Fruit fly (Drosophila melanogaster): ENCODE results near the gene Alms1a.
A peak's percentile ranks its signal among the peaks of the same experiment; 100 is the strongest.

The Alms1a gene

DNA sequence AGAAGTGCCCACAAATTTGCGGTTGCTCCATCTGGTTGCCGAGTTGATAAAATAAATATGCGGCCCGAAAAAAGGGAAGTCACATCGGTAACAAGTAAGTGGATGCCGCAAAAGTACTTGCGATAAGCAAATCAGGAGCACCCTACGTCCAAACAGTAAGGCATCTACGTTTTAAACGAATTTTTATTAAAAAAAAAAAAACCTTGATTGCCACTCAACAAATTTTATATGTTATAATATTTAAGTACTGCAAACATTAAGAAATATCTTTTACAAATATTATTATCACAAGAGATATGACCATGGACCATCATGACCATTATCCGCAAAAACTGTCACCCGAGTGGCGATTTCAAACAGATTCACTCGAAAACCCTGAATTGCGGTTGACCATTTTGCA lies 31.7 kb downstream of the Alms1a start:
- peak; percentile 58 for TF ChIP-seq Eip78C (GFP tag)
- TF ChIP-seq esn (GFP tag; optimal IDR thresholded peaks at IDR 0.05), result peak; percentile 26
- no peak for TF ChIP-seq Hr39 (GFP tag; optimal IDR thresholded peaks at IDR 0.05)
- TF ChIP-seq topi (GFP tag; optimal IDR thresholded peaks at IDR 0.05), result peak; percentile 7
- TF ChIP-seq CG34406 (GFP tag; optimal IDR thresholded peaks at IDR 0.05), result no peak
- TF ChIP-seq CG10631 (GFP tag; optimal IDR thresholded peaks at IDR 0.05), result no peak
- TF ChIP-seq Lpt (GFP tag; optimal IDR thresholded peaks at IDR 0.05), result no peak
- no peak for TF ChIP-seq CG10669 (GFP tag; optimal IDR thresholded peaks at IDR 0.05)
- TF ChIP-seq CG11762 (GFP tag; optimal IDR thresholded peaks at IDR 0.05; ENCODE audit: insufficient read depth), result no peak
- TF ChIP-seq CG7368 (GFP tag; optimal IDR thresholded peaks at IDR 0.05), result no peak
- TF ChIP-seq CG6808 (GFP tag; optimal IDR thresholded peaks at IDR 0.05), result no peak
- peak; percentile 15 for TF ChIP-seq Met (GFP tag; optimal IDR thresholded peaks at IDR 0.05)
- no peak for TF ChIP-seq CG32006 (GFP tag; optimal IDR thresholded peaks at IDR 0.05)
- TF ChIP-seq eg (GFP tag; IDR thresholded peaks at IDR 0.05), result no peak
- TF ChIP-seq Hr38 (GFP tag; optimal IDR thresholded peaks at IDR 0.05), result no peak
- peak; percentile 79 for TF ChIP-seq svp (GFP tag)

DNA sequence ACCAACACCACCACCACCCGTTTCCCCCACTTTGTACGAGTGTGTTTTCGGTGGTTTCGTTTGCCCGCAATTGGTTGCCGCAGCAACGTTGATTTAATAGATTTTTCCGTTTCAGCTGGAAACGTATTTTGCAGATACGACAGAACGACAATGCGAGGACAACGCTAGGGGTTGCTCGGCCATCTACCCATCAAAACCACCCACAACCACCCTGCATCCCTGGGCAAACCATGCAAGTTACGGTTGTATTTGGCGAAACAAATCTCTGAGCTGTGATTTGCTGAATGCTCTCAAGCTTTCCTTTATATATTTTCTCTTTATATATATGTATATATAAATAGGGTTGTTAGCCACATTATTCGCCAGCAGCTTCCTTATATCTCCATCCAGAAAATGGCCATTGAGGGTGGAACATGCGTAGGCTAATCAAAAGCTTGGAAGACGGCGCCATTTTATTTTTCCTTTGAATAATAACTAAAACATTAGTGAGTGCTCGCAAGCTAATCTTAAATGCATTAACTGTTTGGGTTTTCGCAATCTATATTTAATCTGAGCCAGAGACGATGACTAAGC lies 35.8 kb downstream of the Alms1a start:
- TF ChIP-seq CG8119 (GFP tag; IDR thresholded peaks at IDR 0.05), result no peak
- TF ChIP-seq Eip93F (GFP tag; optimal IDR thresholded peaks at IDR 0.05), result no peak
- TF ChIP-seq Sox14 (GFP tag; optimal IDR thresholded peaks at IDR 0.05), result no peak
- no peak for TF ChIP-seq CG6276 (GFP tag; optimal IDR thresholded peaks at IDR 0.05)
- no peak for TF ChIP-seq Eip78C (GFP tag)
- TF ChIP-seq CG7368 (GFP tag; optimal IDR thresholded peaks at IDR 0.05), result no peak
- no peak for TF ChIP-seq fd85E (GFP tag; optimal IDR thresholded peaks at IDR 0.05)
- no peak for TF ChIP-seq CG34406 (GFP tag; optimal IDR thresholded peaks at IDR 0.05)
- TF ChIP-seq CG11294 (GFP tag; IDR thresholded peaks at IDR 0.05), result no peak
- no peak for TF ChIP-seq spab (GFP tag; optimal IDR thresholded peaks at IDR 0.05)
- TF ChIP-seq Ets21C (GFP tag; optimal IDR thresholded peaks at IDR 0.05), result no peak
- no peak for TF ChIP-seq CG1621 (tag; optimal IDR thresholded peaks at IDR 0.05)
- TF ChIP-seq CG8632 (GFP tag; optimal IDR thresholded peaks at IDR 0.05), result no peak
- TF ChIP-seq Blimp-1 (GFP tag; optimal IDR thresholded peaks at IDR 0.05), result no peak
- TF ChIP-seq CG6808 (GFP tag; optimal IDR thresholded peaks at IDR 0.05), result no peak
- TF ChIP-seq CG6792 (GFP tag; optimal IDR thresholded peaks at IDR 0.05), result no peak
- no peak for TF ChIP-seq CG15336 (GFP tag; IDR thresholded peaks at IDR 0.05)

DNA sequence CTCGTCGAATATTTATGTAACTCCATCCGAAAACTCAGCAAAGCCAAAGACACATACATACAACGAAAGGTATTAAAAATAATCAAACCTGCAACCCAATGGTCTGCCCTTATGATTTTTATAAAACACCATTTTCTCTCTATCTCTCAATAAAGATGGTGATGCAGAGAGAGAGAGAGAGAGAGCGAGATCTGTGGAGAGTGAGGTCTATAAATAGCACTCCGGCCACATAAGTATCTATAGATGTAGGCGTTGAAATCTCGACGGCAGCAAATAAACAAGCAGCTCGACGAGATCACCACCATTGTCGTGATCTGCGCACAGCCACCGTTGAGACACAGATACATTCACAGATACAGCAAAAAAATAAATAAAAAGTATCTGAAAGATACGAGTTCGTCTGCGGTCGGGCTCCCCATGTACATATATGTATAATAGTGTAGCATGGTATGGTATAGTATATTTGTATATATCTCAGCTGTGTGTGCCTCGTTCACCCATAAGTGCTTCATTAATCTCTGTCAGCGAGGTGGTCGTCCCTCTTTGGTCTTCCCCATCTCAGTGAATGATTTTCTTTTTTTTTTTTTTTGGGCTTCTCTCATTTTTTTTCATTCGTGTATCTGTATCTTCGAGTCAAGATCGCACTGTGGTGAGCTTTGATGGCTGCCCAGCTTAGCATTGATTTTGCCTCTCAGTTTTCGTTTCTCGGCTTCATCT lies 39.2 kb downstream of the Alms1a start:
- TF ChIP-seq pdm3 (GFP tag; optimal IDR thresholded peaks at IDR 0.05), result no peak
- peak; percentile 28 to 64 for TF ChIP-seq ss (GFP tag; optimal IDR thresholded peaks at IDR 0.05)
- TF ChIP-seq fkh (GFP tag; optimal IDR thresholded peaks at IDR 0.05), result peak; percentile 79
- TF ChIP-seq Blimp-1 (GFP tag; optimal IDR thresholded peaks at IDR 0.05), result no peak
- 0 out of 2 replicates have a peak, but pooled peaks have one; percentile 16 for TF ChIP-seq CG15336 (GFP tag; IDR thresholded peaks at IDR 0.05)
- TF ChIP-seq CG6792 (GFP tag; optimal IDR thresholded peaks at IDR 0.05), result no peak
- TF ChIP-seq CG6163 (GFP tag; IDR thresholded peaks at IDR 0.05), result 0 out of 3 replicates have a peak, but pooled peaks have one; percentile 37
- TF ChIP-seq CG1621 (tag; optimal IDR thresholded peaks at IDR 0.05), result peak; percentile 7
- TF ChIP-seq Met (GFP tag; optimal IDR thresholded peaks at IDR 0.05), result no peak
- TF ChIP-seq CG6808 (GFP tag; optimal IDR thresholded peaks at IDR 0.05), result peak; percentile 23
- no peak for TF ChIP-seq CG6276 (GFP tag; optimal IDR thresholded peaks at IDR 0.05)
- TF ChIP-seq Ets96B (tag; optimal IDR thresholded peaks at IDR 0.05), result no peak
- peak; percentile 32 for TF ChIP-seq Eip78C (GFP tag)
- peak; percentile 77 for TF ChIP-seq svp (GFP tag)
- TF ChIP-seq Hr4 (GFP tag; optimal IDR thresholded peaks at IDR 0.05), result no peak

All from whole organism, prepupa.